Worm (Caenorhabditis elegans) whole organism, midembryonic: ENCODE measurements around the gene W09D10.4.

Experiments used
- T22C8.4 ChIP-seq: fragments of 200-800 bp; sonication (Bioruptor generic); IDR thresholded peaks from 2 replicates; pipeline ENCODE4 v1.3.6; 2022; ENCODE audit warnings: missing genetic modification characterization, missing compliant biosample characterization
- flt-1 ChIP-seq: fragments of 200-800 bp; sonication (Bioruptor generic); IDR thresholded peaks from 2 replicates; pipeline ENCODE4 v1.3.6; 2022; ENCODE audit warnings: missing genetic modification characterization, missing compliant biosample characterization
- klf-2 ChIP-seq: fragments of 200-800 bp; sonication (Bioruptor generic); conservative IDR thresholded peaks from 2 replicates; pipeline ENCODE4 v1.3.6; 2022; ENCODE audit warnings: missing genetic modification reagents, missing genetic modification characterization, missing compliant biosample characterization
- ref-1 ChIP-seq: fragments of 200-800 bp; sonication (Bioruptor generic); conservative IDR thresholded peaks from 2 replicates; pipeline ENCODE4 v1.3.6; 2022; ENCODE audit warnings: missing genetic modification reagents, missing genetic modification characterization, missing compliant biosample characterization
- tab-1 ChIP-seq: fragments of 200-800 bp; sonication (Bioruptor generic); IDR thresholded peaks from 2 replicates; pipeline ENCODE4 v1.3.6; 2022; ENCODE audit warnings: missing genetic modification characterization, missing compliant biosample characterization
- ztf-23 ChIP-seq: fragments of 200-800 bp; sonication (Bioruptor generic); IDR thresholded peaks from 2 replicates; pipeline ENCODE4 v1.3.6; 2022; ENCODE audit warnings: missing genetic modification reagents, missing genetic modification characterization, missing compliant biosample characterization

ce11 chrIII:10721056-10721455 lies 5.1 kb upstream of the W09D10.4 start:
- TF ChIP-seq flt-1 (GFP tag; lab: Robert Waterston, UW) (no peak), tab-1 (GFP tag; lab: Robert Waterston, UW) (no peak), klf-2 (GFP tag; lab: Robert Waterston, UW) (no peak), T22C8.4 (GFP tag; lab: Robert Waterston, UW) (no peak), ztf-23 (GFP tag; lab: Robert Waterston, UW) (no peak), ref-1 (GFP tag; lab: Robert Waterston, UW) (no peak)
